Fruit fly (Drosophila melanogaster): ENCODE results near the gene CG4318.

CG4318 gene

DNA sequence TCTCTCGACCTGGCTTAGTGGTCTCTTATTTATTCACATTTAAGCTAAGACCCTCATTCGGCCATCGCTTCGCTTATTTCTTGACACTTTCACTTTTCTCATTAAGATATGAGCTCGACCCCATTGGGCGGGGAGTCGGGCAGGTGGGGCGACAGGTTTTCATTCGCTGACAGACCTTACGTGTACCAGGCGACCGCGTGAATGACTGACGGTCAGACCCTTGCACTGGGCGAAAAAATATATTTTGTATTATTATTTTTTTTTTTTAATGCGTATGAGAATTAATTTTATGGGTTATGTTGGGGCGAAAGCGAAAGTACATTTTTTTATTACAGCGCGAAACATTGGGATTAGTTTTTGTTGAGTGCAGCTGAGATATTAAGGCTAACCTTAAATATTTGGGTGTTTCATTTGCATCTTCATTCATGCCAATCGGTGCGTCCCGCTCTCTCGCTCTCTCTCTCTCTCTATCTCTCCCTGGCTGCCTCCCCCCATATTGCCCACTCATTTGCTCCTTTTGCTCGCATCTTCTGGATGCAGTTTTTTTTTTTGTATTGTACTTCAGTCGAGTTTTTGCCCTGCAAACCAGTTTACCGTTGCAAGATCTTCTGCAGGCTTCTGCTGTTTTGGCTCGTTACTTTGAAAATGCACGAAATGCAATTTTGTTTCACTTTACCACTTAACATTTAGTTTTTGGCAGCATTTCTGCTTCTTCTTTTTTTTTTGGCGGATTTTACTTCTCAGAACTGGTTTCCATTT lies 17.6 kb downstream of the CG4318 start (continued):
- TF ChIP-seq Pdp1 (GFP tag; optimal IDR thresholded peaks at IDR 0.05) (peak; percentile 13 to 45), salm (tag; optimal IDR thresholded peaks at IDR 0.05) (no peak), Gug (GFP tag; IDR thresholded peaks at IDR 0.05) (peak; percentile 39; the same call in 1 of the 4 replicates), aop (GFP tag; IDR thresholded peaks at IDR 0.05) (peak; percentile 77), gt (GFP tag; IDR thresholded peaks at IDR 0.05) (no peak), CG16779 (GFP tag; IDR thresholded peaks at IDR 0.05) (no peak), ci (GFP tag; IDR thresholded peaks at IDR 0.05) (peak; percentile 96), Nf-YB (GFP tag; optimal IDR thresholded peaks at IDR 0.05) (peak; percentile 38), hth (optimal IDR thresholded peaks at IDR 0.05) (no peak), Camta (GFP tag; optimal IDR thresholded peaks at IDR 0.05) (no peak), bigmax (GFP tag; optimal IDR thresholded peaks at IDR 0.05) (no peak), cg (GFP tag; optimal IDR thresholded peaks at IDR 0.05) (no peak), cato (GFP tag; optimal IDR thresholded peaks at IDR 0.05; ENCODE audit: borderline replicate concordance) (no peak), dpn (GFP tag; optimal IDR thresholded peaks at IDR 0.05) (no peak), Ets97D (GFP tag; optimal IDR thresholded peaks at IDR 0.05) (no peak), CG17328 (GFP tag; IDR thresholded peaks at IDR 0.05) (peak; percentile 75), CG10321 (GFP tag; IDR thresholded peaks at IDR 0.05) (no peak), HmgZ (tag; optimal IDR thresholded peaks at IDR 0.05) (no peak), ind (GFP tag; optimal IDR thresholded peaks at IDR 0.05) (no peak), peb (GFP tag; IDR thresholded peaks at IDR 0.05) (no peak), CG30431 (GFP tag; optimal IDR thresholded peaks at IDR 0.05) (no peak), jing (GFP tag; optimal IDR thresholded peaks at IDR 0.05) (no peak), CG17912 (GFP tag; optimal IDR thresholded peaks at IDR 0.05) (no peak), CG7745 (tag; optimal IDR thresholded peaks at IDR 0.05) (no peak), Opbp (GFP tag; IDR thresholded peaks at IDR 0.05; ENCODE audit: partially characterized antibody) (no peak), vfl (GFP tag; optimal IDR thresholded peaks at IDR 0.05) (no peak), CG32772 (GFP tag; IDR thresholded peaks at IDR 0.05) (peak; percentile 73; the same call in 1 of the 2 replicates), phol (tag; optimal IDR thresholded peaks at IDR 0.05) (peak; percentile 47), Oaz (GFP tag; IDR thresholded peaks at IDR 0.05) (0 out of 2 replicates have a peak, but pooled peaks have one; percentile 10), CG11560 (tag; IDR thresholded peaks at IDR 0.05) (no peak), Eip74EF (GFP tag; optimal IDR thresholded peaks at IDR 0.05) (peak in 1 of 2 experiments; percentile 45), CG3163 (GFP tag; optimal IDR thresholded peaks at IDR 0.05) (no peak), ems (GFP tag; optimal IDR thresholded peaks at IDR 0.05) (peak; percentile 34), Xrp1 (GFP tag; IDR thresholded peaks at IDR 0.05) (peak; percentile 73), CG15696 (tag; optimal IDR thresholded peaks at IDR 0.05) (no peak), Dbx (GFP tag; IDR thresholded peaks at IDR 0.05) (no peak), Oli (tag; optimal IDR thresholded peaks at IDR 0.05) (peak; percentile 45), gcm (GFP tag; optimal IDR thresholded peaks at IDR 0.05) (peak; percentile 20), Lim3 (GFP tag; IDR thresholded peaks at IDR 0.05) (peak; percentile 61; the same call in 1 of the 2 replicates), esg (GFP tag; conservative IDR thresholded peaks at IDR 0.05) (peak; percentile 79), vnd (GFP tag; IDR thresholded peaks at IDR 0.05; ENCODE audit: partially characterized antibody) (no peak), onecut (GFP tag; IDR thresholded peaks at IDR 0.05) (peak; percentile 64), CG18764 (GFP tag; optimal IDR thresholded peaks at IDR 0.05) (no peak), nerfin-1 (tag; optimal IDR thresholded peaks at IDR 0.05) (peak; percentile 61), Hr51 (GFP tag; optimal IDR thresholded peaks at IDR 0.05) (peak in 1 of 2 experiments; percentile 60), Poxn (GFP tag; IDR thresholded peaks at IDR 0.05) (no peak), Dip3 (GFP tag; optimal IDR thresholded peaks at IDR 0.05) (no peak), CG4360 (GFP tag; IDR thresholded peaks at IDR 0.05) (peak; percentile 35; the same call in 1 of the 2 replicates), Jarid2 (GFP tag; optimal IDR thresholded peaks at IDR 0.05) (no peak)
